Worm (Caenorhabditis elegans) whole organism, L1 larva: ENCODE data around the gene swd-2.1.

Source experiments
- aha-1 ChIP-seq: fragments of 150-350 bp; optimal IDR thresholded peaks from 2 replicates; lab custom pipeline; 2014; ENCODE audit warnings: missing biosample characterization, missing genetic modification characterization
- aly-2 ChIP-seq: fragments of 150-350 bp; optimal IDR thresholded peaks from 2 replicates; lab custom pipeline; 2014; ENCODE audit warnings: missing biosample characterization, missing genetic modification characterization
- ama-1 ChIP-seq: fragments of 150-350 bp; optimal IDR thresholded peaks from 2 replicates; lab custom pipeline; 2014
- ces-1 ChIP-seq: fragments of 150-350 bp; optimal IDR thresholded peaks from 2 replicates; lab custom pipeline; 2014; ENCODE audit warnings: missing biosample characterization, missing genetic modification reagents, missing genetic modification characterization
- dpl-1 ChIP-seq, 3 experiments: fragments of 150-350 bp in 2 of 3; sonication (generic microtip) in 1 of 3; optimal IDR thresholded peaks; 2 replicates each; lab custom pipeline; 2014 to 2017; ENCODE audit warnings: missing biosample characterization in 3 of 3, missing genetic modification characterization in 3 of 3, missing genetic modification reagents in 3 of 3
- efl-1 ChIP-seq, 4 experiments: fragments of 150-350 bp; optimal IDR thresholded peaks in 3 of 4; peaks in 1 of 4; 1 replicate in 1 of 4; 2 replicates in 3 of 4; lab custom pipeline; 2014; ENCODE audit warnings: missing biosample characterization in 2 of 4, missing genetic modification characterization in 2 of 4, missing genetic modification reagents in 2 of 4
- egl-27 ChIP-seq, 2 experiments: fragments of 150-350 bp in 1 of 2; sonication (generic microtip); optimal IDR thresholded peaks; 3 replicates each; lab custom pipeline; 2017 to 2018; ENCODE audit warnings: missing biosample characterization in 2 of 2, missing genetic modification characterization in 2 of 2, missing genetic modification reagents in 2 of 2
- elt-2 ChIP-seq: sonication (generic microtip); optimal IDR thresholded peaks from 2 replicates; lab custom pipeline; 2016; ENCODE audit warnings: missing genetic modification characterization, mild to moderate bottlenecking, inconsistent platforms, missing compliant biosample characterization, missing genetic modification reagents
- ets-5 ChIP-seq: fragments of 200-800 bp; sonication (Bioruptor generic); IDR thresholded peaks from 2 replicates; pipeline ENCODE4 v1.3.6; 2022; ENCODE audit warnings: missing genetic modification characterization, missing compliant biosample characterization
- nhr-28 ChIP-seq: fragments of 150-350 bp; optimal IDR thresholded peaks from 2 replicates; lab custom pipeline; 2014; ENCODE audit warnings: missing biosample characterization, missing genetic modification characterization
- swsn-7 ChIP-seq: sonication (generic microtip); optimal IDR thresholded peaks from 2 replicates; lab custom pipeline; 2016; ENCODE audit warnings: missing genetic modification characterization, missing compliant biosample characterization
- unc-130 ChIP-seq: fragments of 150-350 bp; optimal IDR thresholded peaks from 2 replicates; lab custom pipeline; 2017; ENCODE audit warnings: missing biosample characterization, missing genetic modification characterization, inconsistent platforms
- unc-62 ChIP-seq: fragments of 150-350 bp; optimal IDR thresholded peaks from 2 replicates; lab custom pipeline; 2014; ENCODE audit warnings: missing biosample characterization, missing genetic modification reagents, missing genetic modification characterization
- zag-1 ChIP-seq: fragments of 150-350 bp; optimal IDR thresholded peaks from 2 replicates; lab custom pipeline; 2014; ENCODE audit warnings: missing biosample characterization, missing genetic modification characterization

DNA sequence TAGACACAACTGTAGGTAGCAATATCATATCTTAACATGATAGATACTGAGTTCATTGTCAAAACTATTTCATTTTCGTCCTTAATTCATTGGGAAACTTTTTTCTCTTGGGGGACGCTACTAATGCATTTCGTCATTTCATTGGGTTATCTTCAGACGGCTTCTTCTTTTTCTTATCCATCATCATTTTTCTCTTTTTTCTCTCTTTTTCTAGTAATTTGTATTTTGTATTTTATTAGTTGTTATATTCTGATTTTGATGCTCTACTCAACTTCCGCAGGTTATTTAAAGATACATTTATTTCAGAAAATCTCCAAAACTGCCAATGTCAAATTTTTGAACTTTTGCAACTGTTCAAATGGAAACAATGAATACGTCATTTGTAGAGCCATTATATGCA lies 32.3 kb upstream of the swd-2.1 start, which contains the start of gene npr-35:
- TF ChIP-seq zag-1 (no peak), dpl-1 (GFP tag; optimal IDR thresholded peaks at IDR 0.05; lab: Kevin White, UChicago) (no peak), egl-27 (tag; optimal IDR thresholded peaks at IDR 0.05; lab: Kevin White, UChicago) (no peak), ces-1 (GFP tag; lab: Kevin White, UChicago) (no peak), swsn-7 (tag; lab: Kevin White, UChicago) (no peak), ets-5 (GFP tag; lab: Robert Waterston, UW) (no peak), aha-1 (tag; lab: Kevin White, UChicago) (no peak), unc-130 (no peak), ama-1 (lab: Kevin White, UChicago) (no peak), efl-1 (optimal IDR thresholded peaks at IDR 0.05; lab: Kevin White, UChicago) (no peak), efl-1 (GFP tag; optimal IDR thresholded peaks at IDR 0.05 in 1 of 2; lab: Kevin White, UChicago) (no peak), aly-2 (tag; lab: Kevin White, UChicago) (no peak), unc-62 (GFP tag; lab: Kevin White, UChicago) (no peak), nhr-28 (no peak), elt-2 (no peak)
